Fruit fly (Drosophila melanogaster): ENCODE measurements around the gene I-t.

I-t gene

dm6 chr3R:11673955-11674663 lies 29.7 kb upstream of the I-t start, which contains the start of gene CG14715 (continued):
- peak; percentile 56 for TF ChIP-seq pzg (GFP tag; optimal IDR thresholded peaks at IDR 0.05)
- TF ChIP-seq Rx (GFP tag; IDR thresholded peaks at IDR 0.05): 0 out of 2 replicates have a peak, but pooled peaks have one; percentile 14
- peak; percentile 64 for TF ChIP-seq CG33213 (GFP tag; optimal IDR thresholded peaks at IDR 0.05)
- peak; percentile 38 for TF ChIP-seq Atf3 (GFP tag; optimal IDR thresholded peaks at IDR 0.05)
- TF ChIP-seq CG17385 (GFP tag; optimal IDR thresholded peaks at IDR 0.05): peak; percentile 16
- no peak for TF ChIP-seq sens-2 (GFP tag; IDR thresholded peaks at IDR 0.05)
- TF ChIP-seq CG7987 (GFP tag; optimal IDR thresholded peaks at IDR 0.05): no peak
- peak; percentile 5 for TF ChIP-seq dmrt99B (tag; optimal IDR thresholded peaks at IDR 0.05)
- no peak for TF ChIP-seq ac (GFP tag; optimal IDR thresholded peaks at IDR 0.05)
- TF ChIP-seq CrebB (tag; optimal IDR thresholded peaks at IDR 0.05): no peak
- no peak for TF ChIP-seq Doc2 (GFP tag; IDR thresholded peaks at IDR 0.05)
- peak; percentile 28 for TF ChIP-seq Myb (GFP tag; optimal IDR thresholded peaks at IDR 0.05)
- TF ChIP-seq bowl (GFP tag; IDR thresholded peaks at IDR 0.05): no peak
- no peak for TF ChIP-seq CG18011 (GFP tag; optimal IDR thresholded peaks at IDR 0.05)
- no peak for TF ChIP-seq CG6175 (GFP tag; IDR thresholded peaks at IDR 0.05)
- TF ChIP-seq sqz (GFP tag; optimal IDR thresholded peaks at IDR 0.05): no peak
- TF ChIP-seq CG9727 (GFP tag; optimal IDR thresholded peaks at IDR 0.05): peak; percentile 30
- TF ChIP-seq CG8359 (GFP tag; optimal IDR thresholded peaks at IDR 0.05; ENCODE audit: borderline replicate concordance): no peak
- TF ChIP-seq Pdp1 (GFP tag; optimal IDR thresholded peaks at IDR 0.05): peak; percentile 34 to 63
- peak; percentile 23 for TF ChIP-seq CG17359 (tag; optimal IDR thresholded peaks at IDR 0.05)
- no peak for TF ChIP-seq Mrtf (GFP tag; IDR thresholded peaks at IDR 0.05)
- TF ChIP-seq chm (GFP tag; IDR thresholded peaks at IDR 0.05): no peak
- peak; percentile 34 for TF ChIP-seq CG9609 (GFP tag; optimal IDR thresholded peaks at IDR 0.05)
- peak; percentile 87 for TF ChIP-seq sens (GFP tag)
- no peak for TF ChIP-seq CG12219 (GFP tag; optimal IDR thresholded peaks at IDR 0.05)
- no peak for TF ChIP-seq ab (GFP tag; optimal IDR thresholded peaks at IDR 0.05)
- no peak for TF ChIP-seq CG6765 (GFP tag; optimal IDR thresholded peaks at IDR 0.05)
- no peak for TF ChIP-seq Fer2 (tag; optimal IDR thresholded peaks at IDR 0.05)
- TF ChIP-seq CG10209 (GFP tag; optimal IDR thresholded peaks at IDR 0.05): no peak
- TF ChIP-seq lab (GFP tag; optimal IDR thresholded peaks at IDR 0.05): no peak
- peak; percentile 13 for TF ChIP-seq CG12744 (GFP tag; optimal IDR thresholded peaks at IDR 0.05)
- peak; percentile 40 for TF ChIP-seq Dip3 (GFP tag; optimal IDR thresholded peaks at IDR 0.05)
- TF ChIP-seq her (GFP tag; optimal IDR thresholded peaks at IDR 0.05): no peak
- TF ChIP-seq phol (tag; optimal IDR thresholded peaks at IDR 0.05): peak; percentile 71
- TF ChIP-seq crp (GFP tag; optimal IDR thresholded peaks at IDR 0.05): no peak
- no peak for TF ChIP-seq CG6791 (GFP tag; IDR thresholded peaks at IDR 0.05; ENCODE audit: partially characterized antibody)
- TF ChIP-seq da (GFP tag; optimal IDR thresholded peaks at IDR 0.05): no peak
- TF ChIP-seq Lpt (GFP tag; optimal IDR thresholded peaks at IDR 0.05): no peak
- TF ChIP-seq Ravus (GFP tag; IDR thresholded peaks at IDR 0.05): no peak
- TF ChIP-seq CG2120 (GFP tag; optimal IDR thresholded peaks at IDR 0.05): peak; percentile 67
- no peak for TF ChIP-seq fd64A (GFP tag; optimal IDR thresholded peaks at IDR 0.05)
- TF ChIP-seq Dll (GFP tag; IDR thresholded peaks at IDR 0.05; ENCODE audit: partially characterized antibody): peak; percentile 68; the same call in 3 of the 4 replicates
- no peak for TF ChIP-seq CG17186 (GFP tag; optimal IDR thresholded peaks at IDR 0.05)
- TF ChIP-seq CG7357 (GFP tag; IDR thresholded peaks at IDR 0.05): peak; percentile 98
- TF ChIP-seq CG1647 (GFP tag; optimal IDR thresholded peaks at IDR 0.05): no peak
- TF ChIP-seq Gug (GFP tag; IDR thresholded peaks at IDR 0.05): peak; percentile 53; the same call in 1 of the 4 replicates
- peak; percentile 51 for TF ChIP-seq pho (GFP tag; optimal IDR thresholded peaks at IDR 0.05)
- peak; percentile 13 for TF ChIP-seq CG3163 (GFP tag; optimal IDR thresholded peaks at IDR 0.05)
- peak; percentile 51 for TF ChIP-seq Sox102F (GFP tag; optimal IDR thresholded peaks at IDR 0.05)
- TF ChIP-seq eve (GFP tag; optimal IDR thresholded peaks at IDR 0.05): no peak
